Worm (Caenorhabditis elegans) whole organism, L4 larva: ENCODE data around the gene end-1.

Experiments used
- F44E2.7 ChIP-seq: fragments of 200-800 bp; sonication (Bioruptor generic); IDR thresholded peaks from 2 replicates; pipeline ENCODE4 v2.1.2; 2022; ENCODE audit warnings: missing genetic modification characterization, missing compliant biosample characterization
- F49E8.2 ChIP-seq: sonication (generic microtip); optimal IDR thresholded peaks from 2 replicates; lab custom pipeline; 2016; ENCODE audit warnings: missing compliant biosample characterization, mild to moderate bottlenecking, missing genetic modification characterization, borderline replicate concordance
- Y48G9A.11 ChIP-seq: fragments of 200-800 bp; sonication (Bioruptor generic); IDR thresholded peaks from 2 replicates; pipeline ENCODE4 v1.3.6; 2022; ENCODE audit warnings: missing genetic modification reagents, missing genetic modification characterization, missing compliant biosample characterization
- ZK337.2 ChIP-seq: fragments of 200-800 bp; sonication (Bioruptor generic); IDR thresholded peaks from 2 replicates; pipeline ENCODE4 v1.3.6; 2022; ENCODE audit warnings: missing genetic modification reagents, missing genetic modification characterization, missing compliant biosample characterization
- ZK546.5 ChIP-seq, 2 experiments: sonication (generic microtip); optimal IDR thresholded peaks; 2 replicates each; lab custom pipeline; 2017; ENCODE audit warnings: missing biosample characterization in 2 of 2, missing genetic modification characterization in 2 of 2
- arid-1 ChIP-seq: fragments of 200-800 bp; sonication (Bioruptor generic); conservative IDR thresholded peaks from 2 replicates; pipeline ENCODE4 v1.3.6; 2022; ENCODE audit warnings: missing genetic modification reagents, missing genetic modification characterization, missing compliant biosample characterization
- attf-4 ChIP-seq: sonication (generic microtip); optimal IDR thresholded peaks from 3 replicates; lab custom pipeline; 2017; ENCODE audit warnings: missing biosample characterization, missing genetic modification characterization
- ceh-28 ChIP-seq: fragments of 150-350 bp; optimal IDR thresholded peaks from 2 replicates; lab custom pipeline; 2014; ENCODE audit warnings: missing biosample characterization, missing genetic modification reagents, missing genetic modification characterization
- ceh-32 ChIP-seq: sonication (generic microtip); optimal IDR thresholded peaks from 2 replicates; lab custom pipeline; 2016; ENCODE audit warnings: mild to moderate bottlenecking, missing genetic modification characterization, missing compliant biosample characterization; ENCODE audit not compliant: poor library complexity
- ceh-62 ChIP-seq: sonication (generic microtip); optimal IDR thresholded peaks from 2 replicates; lab custom pipeline; 2017; ENCODE audit warnings: missing biosample characterization, missing genetic modification characterization
- cey-2 ChIP-seq: sonication (generic microtip); optimal IDR thresholded peaks from 3 replicates; lab custom pipeline; 2017; ENCODE audit warnings: missing genetic modification characterization, mild to moderate bottlenecking, missing compliant biosample characterization, antibody characterized with exemption, borderline replicate concordance; ENCODE audit not compliant: insufficient read depth
- ctbp-1 ChIP-seq: fragments of 200-800 bp; sonication (Bioruptor generic); IDR thresholded peaks from 2 replicates; pipeline ENCODE4 v1.3.6; 2022; ENCODE audit warnings: missing genetic modification reagents, missing genetic modification characterization, missing compliant biosample characterization
- daf-16 ChIP-seq, 3 experiments: sonication (generic microtip); optimal IDR thresholded peaks; 2 replicates each; lab custom pipeline; 2016 to 2017; ENCODE audit warnings: missing genetic modification characterization in 3 of 3, missing genetic modification reagents in 3 of 3, mild to moderate bottlenecking in 2 of 3, missing compliant biosample characterization in 2 of 3, missing biosample characterization in 1 of 3, moderate library complexity in 1 of 3
- daf-19 ChIP-seq: fragments of 200-800 bp; sonication (Bioruptor generic); conservative IDR thresholded peaks from 2 replicates; pipeline ENCODE4 v1.3.6; 2022; ENCODE audit warnings: missing genetic modification characterization, missing compliant biosample characterization
- daf-8 ChIP-seq: fragments of 200-800 bp; sonication (Bioruptor generic); IDR thresholded peaks from 2 replicates; pipeline ENCODE4 v1.3.6; 2022; ENCODE audit warnings: missing genetic modification characterization, missing compliant biosample characterization
- dmd-6 ChIP-seq: fragments of 200-800 bp; sonication (Bioruptor generic); IDR thresholded peaks from 2 replicates; pipeline ENCODE4 v1.3.6; 2022; ENCODE audit warnings: missing genetic modification reagents, missing genetic modification characterization, missing compliant biosample characterization
- dmd-9 ChIP-seq: fragments of 200-800 bp; sonication (Bioruptor generic); IDR thresholded peaks from 2 replicates; pipeline ENCODE4 v1.3.6; 2022; ENCODE audit warnings: missing genetic modification reagents, missing genetic modification characterization, missing compliant biosample characterization
- dpl-1 ChIP-seq: fragments of 150-350 bp; optimal IDR thresholded peaks from 2 replicates; lab custom pipeline; 2014; ENCODE audit warnings: missing biosample characterization, missing genetic modification reagents, missing genetic modification characterization
- duxl-1 ChIP-seq: sonication (generic microtip); optimal IDR thresholded peaks from 2 replicates; lab custom pipeline; 2016; ENCODE audit warnings: mild to moderate bottlenecking, missing genetic modification characterization, moderate library complexity, missing compliant biosample characterization; ENCODE audit not compliant: poor library complexity
- egl-43 ChIP-seq: fragments of 200-800 bp; sonication (Bioruptor generic); IDR thresholded peaks from 2 replicates; pipeline ENCODE4 v1.3.6; 2022; ENCODE audit warnings: missing genetic modification reagents, missing genetic modification characterization, missing compliant biosample characterization
- jun-1 ChIP-seq: fragments of 150-350 bp; optimal IDR thresholded peaks from 2 replicates; lab custom pipeline; 2014; ENCODE audit warnings: missing biosample characterization, missing genetic modification reagents, missing genetic modification characterization
- lim-7 ChIP-seq: fragments of 200-800 bp; sonication (Bioruptor generic); IDR thresholded peaks from 2 replicates; pipeline ENCODE4 v1.3.6; 2022; ENCODE audit warnings: missing genetic modification characterization, missing compliant biosample characterization
- lin-1 ChIP-seq: fragments of 200-800 bp; sonication (Bioruptor generic); IDR thresholded peaks from 2 replicates; pipeline ENCODE4 v1.3.6; 2022; ENCODE audit warnings: missing genetic modification reagents, missing genetic modification characterization, missing compliant biosample characterization
- lin-13 ChIP-seq: fragments of 150-350 bp; optimal IDR thresholded peaks from 2 replicates; lab custom pipeline; 2014; ENCODE audit warnings: missing biosample characterization, missing genetic modification reagents, missing genetic modification characterization
- lin-29 ChIP-seq: fragments of 200-800 bp; sonication (Bioruptor generic); IDR thresholded peaks from 2 replicates; pipeline ENCODE4 v1.3.6; 2022; ENCODE audit warnings: missing genetic modification reagents, missing genetic modification characterization, missing compliant biosample characterization
- lin-38 ChIP-seq: fragments of 200-800 bp; sonication (Bioruptor generic); IDR thresholded peaks from 2 replicates; pipeline ENCODE4 v1.3.6; 2022; ENCODE audit warnings: missing genetic modification reagents, missing genetic modification characterization, missing compliant biosample characterization
- lin-39 ChIP-seq: fragments of 150-350 bp; optimal IDR thresholded peaks from 2 replicates; lab custom pipeline; 2014; ENCODE audit warnings: missing biosample characterization, missing genetic modification reagents, missing genetic modification characterization
- lir-3 ChIP-seq: sonication (generic microtip); optimal IDR thresholded peaks from 2 replicates; lab custom pipeline; 2016; ENCODE audit warnings: mild to moderate bottlenecking, missing genetic modification characterization, missing compliant biosample characterization
- madf-5 ChIP-seq, 2 experiments: fragments of 200-800 bp; sonication (Bioruptor generic); IDR thresholded peaks; 2 replicates each; pipeline ENCODE4 v1.3.6; 2022; ENCODE audit warnings: missing compliant biosample characterization in 2 of 2, missing genetic modification characterization in 2 of 2
- madf-9 ChIP-seq: fragments of 200-800 bp; sonication (Bioruptor generic); conservative IDR thresholded peaks from 2 replicates; pipeline ENCODE4 v1.3.6; 2022; ENCODE audit warnings: missing genetic modification reagents, missing genetic modification characterization, missing compliant biosample characterization
- mdl-1 ChIP-seq, 2 experiments: fragments of 150-350 bp in 1 of 2; sonication (generic microtip) in 1 of 2; optimal IDR thresholded peaks; 2 replicates each; lab custom pipeline; 2014 to 2017; ENCODE audit warnings: missing biosample characterization in 2 of 2, missing genetic modification characterization in 2 of 2
- mdt-29 ChIP-seq: fragments of 200-800 bp; sonication (Bioruptor generic); IDR thresholded peaks from 2 replicates; pipeline ENCODE4 v1.3.6; 2022; ENCODE audit warnings: missing genetic modification reagents, missing genetic modification characterization, missing compliant biosample characterization
- mes-2 ChIP-seq: sonication (generic microtip); optimal IDR thresholded peaks from 2 replicates; lab custom pipeline; 2016; ENCODE audit warnings: missing genotype, mild to moderate bottlenecking, missing genetic modification characterization, missing compliant biosample characterization; ENCODE audit not compliant: poor library complexity, severe bottlenecking
- mxl-2 ChIP-seq: fragments of 200-800 bp; sonication (Bioruptor generic); conservative IDR thresholded peaks from 2 replicates; pipeline ENCODE4 v1.3.6; 2022; ENCODE audit warnings: missing genetic modification reagents, missing genetic modification characterization, missing compliant biosample characterization
- nhr-102 ChIP-seq: sonication (generic microtip); optimal IDR thresholded peaks from 2 replicates; lab custom pipeline; 2016; ENCODE audit warnings: mild to moderate bottlenecking, missing genetic modification characterization, moderate library complexity, missing compliant biosample characterization
- nhr-111 ChIP-seq: fragments of 200-800 bp; sonication (Bioruptor generic); optimal IDR thresholded peaks from 2 replicates; lab custom pipeline; 2018; ENCODE audit warnings: mild to moderate bottlenecking, missing genetic modification characterization, missing compliant biosample characterization
- nhr-237 ChIP-seq: sonication (generic microtip); optimal IDR thresholded peaks from 2 replicates; lab custom pipeline; 2017; ENCODE audit warnings: missing biosample characterization, missing genetic modification characterization
- nhr-28 ChIP-seq: fragments of 150-350 bp; optimal IDR thresholded peaks from 2 replicates; lab custom pipeline; 2014; ENCODE audit warnings: missing biosample characterization, missing genetic modification characterization
- nhr-42 ChIP-seq: fragments of 200-800 bp; sonication (Bioruptor generic); IDR thresholded peaks from 2 replicates; pipeline ENCODE4 v1.3.6; 2022; ENCODE audit warnings: missing genetic modification characterization, missing compliant biosample characterization
- nhr-48 ChIP-seq: sonication (generic microtip); optimal IDR thresholded peaks from 2 replicates; lab custom pipeline; 2016; ENCODE audit warnings: mild to moderate bottlenecking, missing genetic modification characterization, missing compliant biosample characterization
- pha-4 ChIP-seq, 2 experiments: fragments of 150-350 bp in 1 of 2; fragments of 200-800 bp in 1 of 2; sonication (Bioruptor generic) in 1 of 2; IDR thresholded peaks in 1 of 2; optimal IDR thresholded peaks in 1 of 2; 2 replicates each; pipeline versions ENCODE4 v1.3.6 to Lab custom; 2014 to 2022; ENCODE audit warnings: missing genetic modification characterization in 2 of 2, missing genetic modification reagents in 2 of 2, missing biosample characterization in 1 of 2, missing compliant biosample characterization in 1 of 2
- pqm-1 ChIP-seq: sonication (generic microtip); optimal IDR thresholded peaks from 2 replicates; lab custom pipeline; 2017; ENCODE audit warnings: missing biosample characterization, missing genetic modification characterization
- sdz-12 ChIP-seq: fragments of 200-800 bp; sonication (Bioruptor generic); optimal IDR thresholded peaks from 2 replicates; lab custom pipeline; 2018; ENCODE audit warnings: mild to moderate bottlenecking, missing genetic modification characterization, missing compliant biosample characterization
- skn-1 ChIP-seq: fragments of 150-350 bp; optimal IDR thresholded peaks from 2 replicates; lab custom pipeline; 2014; ENCODE audit warnings: missing biosample characterization, missing genetic modification characterization
- snpc-4 ChIP-seq: fragments of 150-350 bp; optimal IDR thresholded peaks from 2 replicates; lab custom pipeline; 2014; ENCODE audit warnings: missing biosample characterization, missing genetic modification characterization
- spr-1 ChIP-seq: sonication (generic microtip); optimal IDR thresholded peaks from 2 replicates; lab custom pipeline; 2016; ENCODE audit warnings: mild to moderate bottlenecking, missing genetic modification characterization, missing compliant biosample characterization
- unc-62 ChIP-seq, 3 experiments: fragments of 150-350 bp in 1 of 3; sonication (generic microtip); optimal IDR thresholded peaks in 2 of 3; peaks in 1 of 3; 1 replicate in 1 of 3; 2 replicates in 2 of 3; lab custom pipeline; 2014 to 2017; ENCODE audit warnings: missing biosample characterization in 3 of 3, missing genetic modification characterization in 3 of 3, missing genetic modification reagents in 3 of 3, missing genotype in 1 of 3
- vab-7 ChIP-seq: fragments of 200-800 bp; sonication (Bioruptor generic); IDR thresholded peaks from 2 replicates; pipeline ENCODE4 v1.3.6; 2022; ENCODE audit warnings: missing genetic modification reagents, missing genetic modification characterization, missing compliant biosample characterization
- ztf-11 ChIP-seq: fragments of 150-350 bp; optimal IDR thresholded peaks from 2 replicates; lab custom pipeline; 2014; ENCODE audit warnings: missing biosample characterization, missing genetic modification characterization

end-1 gene

DNA sequence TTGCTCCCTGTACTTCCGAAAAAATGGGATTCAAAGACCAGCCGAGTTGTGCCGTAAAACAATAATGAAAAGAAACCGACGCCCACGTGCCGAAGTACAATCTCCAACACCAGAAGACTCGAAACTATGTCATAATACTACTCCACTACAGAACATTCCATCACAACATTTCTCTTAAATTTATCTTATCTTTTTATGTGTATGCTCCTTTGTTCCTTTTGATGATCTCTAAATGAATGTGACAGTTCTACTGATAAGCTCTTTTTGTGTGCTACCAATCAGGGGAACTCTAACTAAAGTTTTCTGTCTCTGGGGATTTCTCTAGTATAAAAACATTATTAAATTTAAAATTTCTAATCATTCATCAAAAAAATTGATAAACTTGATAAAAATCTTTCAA lies 1.9 kb downstream of the end-1 start (continued):
- TF ChIP-seq nhr-237: no peak
- TF ChIP-seq nhr-102: peak; percentile 38
- no peak for TF ChIP-seq ZK337.2
- no peak for TF ChIP-seq ceh-28
- no peak for TF ChIP-seq Y48G9A.11
- no peak for TF ChIP-seq dmd-9
- no peak for TF ChIP-seq daf-16 (GFP tag; optimal IDR thresholded peaks at IDR 0.05; lab: Kevin White, UChicago)
- peak; percentile 58 for TF ChIP-seq daf-16 (tag; optimal IDR thresholded peaks at IDR 0.05; lab: Kevin White, UChicago)
- no peak for TF ChIP-seq attf-4 (tag; lab: Kevin White, UChicago)
- TF ChIP-seq sdz-12: no peak
- no peak for TF ChIP-seq madf-5 (GFP tag; IDR thresholded peaks at IDR 0.05; lab: Robert Waterston, UW)
- no peak for TF ChIP-seq mdt-29 (GFP tag; lab: Robert Waterston, UW)
- TF ChIP-seq ceh-32: no peak
- no peak for TF ChIP-seq vab-7
- TF ChIP-seq egl-43 (GFP tag; lab: Robert Waterston, UW): no peak
- TF ChIP-seq dpl-1: no peak
- TF ChIP-seq daf-8: no peak
- no peak for TF ChIP-seq unc-62 (GFP tag; optimal IDR thresholded peaks at IDR 0.05 in 1 of 2; lab: Kevin White, UChicago)
- no peak for TF ChIP-seq unc-62 (tag; optimal IDR thresholded peaks at IDR 0.05; lab: Kevin White, UChicago)
- no peak for TF ChIP-seq ceh-62 (tag; lab: Kevin White, UChicago)
- peak; percentile 95 for TF ChIP-seq pqm-1 (tag; lab: Kevin White, UChicago)
- no peak for TF ChIP-seq F49E8.2 (tag; lab: Kevin White, UChicago)
- no peak for TF ChIP-seq ztf-11 (tag; lab: Kevin White, UChicago)
- TF ChIP-seq lim-7 (GFP tag; lab: Robert Waterston, UW): 0 out of 2 replicates have a peak, but pooled peaks have one; percentile 9
- no peak for TF ChIP-seq daf-19 (GFP tag; lab: Robert Waterston, UW)
- TF ChIP-seq ZK546.5 (tag; optimal IDR thresholded peaks at IDR 0.05; lab: Kevin White, UChicago): no peak
- no peak for TF ChIP-seq mxl-2 (GFP tag; lab: Robert Waterston, UW)
- no peak for TF ChIP-seq nhr-111
- no peak for TF ChIP-seq snpc-4 (tag; lab: Kevin White, UChicago)
- TF ChIP-seq lin-1 (GFP tag; lab: Robert Waterston, UW): peak; percentile 7; the same call in 1 of the 2 replicates
- no peak for TF ChIP-seq F44E2.7 (GFP tag; lab: Robert Waterston, UW)
- TF ChIP-seq mdl-1 (tag; optimal IDR thresholded peaks at IDR 0.05; lab: Kevin White, UChicago): no peak
- no peak for TF ChIP-seq cey-2 (tag; lab: Kevin White, UChicago)
- no peak for TF ChIP-seq ctbp-1 (GFP tag; lab: Robert Waterston, UW)
- 0 out of 2 replicates have a peak, but pooled peaks have one; percentile 9 for TF ChIP-seq arid-1
- peak; percentile 88 for TF ChIP-seq nhr-28
- TF ChIP-seq madf-9: no peak
- TF ChIP-seq pha-4 (GFP tag; IDR thresholded peaks at IDR 0.05; lab: Robert Waterston, UW): peak; percentile 50; the same call in 1 of the 2 replicates
- no peak for TF ChIP-seq pha-4 (tag; optimal IDR thresholded peaks at IDR 0.05; lab: Kevin White, UChicago)
- TF ChIP-seq lir-3 (tag; lab: Kevin White, UChicago): no peak
- TF ChIP-seq jun-1 (tag; lab: Kevin White, UChicago): no peak
- peak; percentile 26 for TF ChIP-seq nhr-48 (tag; lab: Kevin White, UChicago)
- no peak for TF ChIP-seq duxl-1
- TF ChIP-seq dmd-6 (GFP tag; lab: Robert Waterston, UW): peak; percentile 47; the same call in 1 of the 2 replicates
- no peak for TF ChIP-seq spr-1 (tag; lab: Kevin White, UChicago)
- TF ChIP-seq skn-1 (tag; lab: Kevin White, UChicago): no peak
- no peak; the same call in 1 of the 2 replicates for TF ChIP-seq lin-38
- no peak for TF ChIP-seq mes-2 (tag; lab: Kevin White, UChicago)
- TF ChIP-seq lin-13: no peak
- no peak for TF ChIP-seq lin-39 (tag; lab: Kevin White, UChicago)
- no peak for TF ChIP-seq lin-29 (GFP tag; lab: Robert Waterston, UW)
- TF ChIP-seq nhr-42 (GFP tag; lab: Robert Waterston, UW): no peak
